Fruit fly (Drosophila melanogaster) whole organism, pupa: ENCODE measurements around the gene comm.

Experiments
- CG32121 ChIP-seq: fragments of 200-800 bp; sonication (Bioruptor generic); IDR thresholded peaks from 2 replicates; pipeline ENCODE4 v1.3.6; 2022; ENCODE audit warnings: missing biosample characterization, missing genetic modification characterization
- CG4496 ChIP-seq: fragments of 200-800 bp; sonication (Bioruptor generic); IDR thresholded peaks from 3 replicates; pipeline ENCODE4 v1.3.6; 2022; ENCODE audit warnings: missing biosample characterization, missing genetic modification characterization
- CG8301 ChIP-seq: fragments of 200-800 bp; sonication (Bioruptor generic); optimal IDR thresholded peaks from 2 replicates; lab custom pipeline; 2018; ENCODE audit warnings: missing biosample characterization, mild to moderate bottlenecking, missing genetic modification characterization
- CG9948 ChIP-seq: fragments of 200-800 bp; sonication (Bioruptor generic); optimal IDR thresholded peaks from 2 replicates; lab custom pipeline; 2018; ENCODE audit warnings: missing biosample characterization, mild to moderate bottlenecking, missing genetic modification characterization, moderate library complexity

- TF ChIP-seq CG9948 (no peak), CG8301 (no peak), CG4496 (no peak), CG32121 (GFP tag; lab: Robert Waterston, UW) (no peak)
These were observed 1.4 kb downstream of the comm start for dm6 chr3L:15726799-15727198.
